Comparison of ENCODE assay signal across 4 fruit fly cellular contexts in the genomic region with DNA sequence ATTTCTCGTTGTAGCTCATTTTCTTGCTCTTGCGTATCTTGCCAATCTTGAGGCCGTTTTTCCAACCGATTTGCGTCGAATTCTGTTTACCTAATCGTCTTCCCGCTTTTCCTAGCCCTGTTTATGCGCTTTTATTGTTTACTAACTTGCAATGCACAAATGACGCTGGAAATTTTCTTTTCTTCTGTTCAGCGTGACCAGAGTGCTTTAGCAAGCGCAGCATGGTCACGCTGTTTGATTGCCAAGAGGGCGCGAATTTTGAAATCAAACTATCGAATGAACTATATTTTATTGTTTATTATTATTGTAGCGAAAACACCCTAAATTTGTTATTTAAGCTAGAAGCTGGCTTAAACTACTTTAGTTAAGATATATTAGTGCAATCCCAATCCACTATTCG.
TF ChIP-seq lines count a peak whose summit lies in the region.

A gene (minus strand): TSS at position 193 of the 400 bp plus-strand sequence.

- peak; percentile 21 for TF ChIP-seq CTCF in whole organism, embryonic (GFP tag; optimal IDR thresholded peaks at IDR 0.05; lab: Kevin White, UChicago)

TF ChIP-seq in whole organism, adult, 20 proteins besides CTCF, POLR2A, EP300 and RAD21:
- TF ChIP-seq bab1 (GFP tag; optimal IDR thresholded peaks at IDR 0.05; lab: Kevin White, UChicago) = peak; percentile 37
- no peak for TF ChIP-seq CG7101 (tag; optimal IDR thresholded peaks at IDR 0.05; lab: Kevin White, UChicago)

TF ChIP-seq in whole organism, embryonic, 481 proteins besides CTCF, POLR2A, EP300 and RAD21 (continues in another document):
- no peak for TF ChIP-seq GATAe (GFP tag; conservative IDR thresholded peaks at IDR 0.05; lab: Robert Waterston, UW)
- peak; percentile 14 for TF ChIP-seq Ets97D (GFP tag; optimal IDR thresholded peaks at IDR 0.05; lab: Kevin White, UChicago)
- TF ChIP-seq Sin3A (optimal IDR thresholded peaks at IDR 0.05; lab: Kevin White, UChicago) = peak; percentile 21
- peak; percentile 65 for TF ChIP-seq YL-1 (GFP tag; optimal IDR thresholded peaks at IDR 0.05; lab: Kevin White, UChicago)
- TF ChIP-seq Gug (GFP tag; IDR thresholded peaks at IDR 0.05; lab: Robert Waterston, UW) = no peak
- TF ChIP-seq MBD-R2 (GFP tag; IDR thresholded peaks at IDR 0.05; lab: Robert Waterston, UW) = peak; percentile 62
- peak; percentile 78; the same call in 3 of the 4 replicates for TF ChIP-seq chinmo (GFP tag; IDR thresholded peaks at IDR 0.05; lab: Robert Waterston, UW; ENCODE audit: partially characterized antibody)
- TF ChIP-seq kni (GFP tag; optimal IDR thresholded peaks at IDR 0.05; lab: Kevin White, UChicago) = no peak
- TF ChIP-seq CG15696 (tag; optimal IDR thresholded peaks at IDR 0.05; lab: Kevin White, UChicago) = no peak
- TF ChIP-seq Dref (GFP tag; IDR thresholded peaks at IDR 0.05; lab: Robert Waterston, UW) = peak; percentile 57
- TF ChIP-seq CG13624 (GFP tag; optimal IDR thresholded peaks at IDR 0.05; lab: Kevin White, UChicago) = no peak
- TF ChIP-seq CG1603 (tag; optimal IDR thresholded peaks at IDR 0.05; lab: Kevin White, UChicago) = peak; percentile 42
- peak; percentile 72 for TF ChIP-seq CG4617 (GFP tag; optimal IDR thresholded peaks at IDR 0.05; lab: Kevin White, UChicago; ENCODE audit: borderline replicate concordance)
- TF ChIP-seq CG13287 (GFP tag; IDR thresholded peaks at IDR 0.05; lab: Robert Waterston, UW; ENCODE audit: partially characterized antibody) = peak; percentile 79
- TF ChIP-seq phol (tag; optimal IDR thresholded peaks at IDR 0.05; lab: Kevin White, UChicago) = peak; percentile 7
- peak; percentile 65 for TF ChIP-seq Scr (GFP tag; IDR thresholded peaks at IDR 0.05; lab: Robert Waterston, UW; ENCODE audit: partially characterized antibody)
- TF ChIP-seq CG3407 (GFP tag; optimal IDR thresholded peaks at IDR 0.05; lab: Kevin White, UChicago) = no peak
- TF ChIP-seq CG1647 (GFP tag; optimal IDR thresholded peaks at IDR 0.05; lab: Kevin White, UChicago) = no peak
- peak; percentile 4 for TF ChIP-seq CG17829 (tag; optimal IDR thresholded peaks at IDR 0.05; lab: Kevin White, UChicago)
- TF ChIP-seq CG34224 (GFP tag; IDR thresholded peaks at IDR 0.05; lab: Robert Waterston, UW; ENCODE audit: partially characterized antibody) = peak; percentile 43; the same call in 1 of the 3 replicates
- TF ChIP-seq Lhr (GFP tag; optimal IDR thresholded peaks at IDR 0.05; lab: Kevin White, UChicago) = no peak
- peak; percentile 74 for TF ChIP-seq BEAF-32 (GFP tag; optimal IDR thresholded peaks at IDR 0.05; lab: Kevin White, UChicago)
- TF ChIP-seq CG15011 (GFP tag; optimal IDR thresholded peaks at IDR 0.05; lab: Kevin White, UChicago) = no peak
- peak; percentile 94 for TF ChIP-seq E2f2 (GFP tag; IDR thresholded peaks at IDR 0.05; lab: Robert Waterston, UW)
- no peak for TF ChIP-seq caup (GFP tag; optimal IDR thresholded peaks at IDR 0.05; lab: Kevin White, UChicago; ENCODE audit: severe bottlenecking)
- TF ChIP-seq jing (GFP tag; optimal IDR thresholded peaks at IDR 0.05; lab: Kevin White, UChicago) = no peak

TF ChIP-seq in whole organism, prepupa, 60 proteins besides CTCF, POLR2A, EP300 and RAD21:
- TF ChIP-seq dsx (GFP tag; optimal IDR thresholded peaks at IDR 0.05; lab: Kevin White, UChicago; ENCODE audit: poor library complexity, severe bottlenecking) (peak; percentile 19), Sox14 (GFP tag; optimal IDR thresholded peaks at IDR 0.05; lab: Kevin White, UChicago) (peak; percentile 33), CG6808 (GFP tag; optimal IDR thresholded peaks at IDR 0.05; lab: Kevin White, UChicago) (no peak), fkh (GFP tag; optimal IDR thresholded peaks at IDR 0.05; lab: Kevin White, UChicago) (no peak)

TF ChIP-seq in whole organism, wandering third instar larva, 38 proteins besides CTCF, POLR2A, EP300 and RAD21:
- peak; percentile 29 for TF ChIP-seq Dif (GFP tag; optimal IDR thresholded peaks at IDR 0.05; lab: Kevin White, UChicago; ENCODE audit: partially characterized antibody)
- no peak for TF ChIP-seq Rel (GFP tag; optimal IDR thresholded peaks at IDR 0.05; lab: Kevin White, UChicago)
- TF ChIP-seq Rel (tag; optimal IDR thresholded peaks at IDR 0.05; lab: Kevin White, UChicago) = peak; percentile 14
- no peak for TF ChIP-seq foxo (GFP tag; optimal IDR thresholded peaks at IDR 0.05; lab: Kevin White, UChicago)
TF ChIP-seq in whole organism, wandering third instar larva: peak in this region for 2.
